Worm (Caenorhabditis elegans): Measurements from ENCODE around the gene C05C9.2.
"Not testable (repeated sequence)": the region's sequence is repeated elsewhere in the genome, so short reads cannot be mapped to it uniquely, and the experiment has no call there.

The C05C9.2 gene

DNA sequence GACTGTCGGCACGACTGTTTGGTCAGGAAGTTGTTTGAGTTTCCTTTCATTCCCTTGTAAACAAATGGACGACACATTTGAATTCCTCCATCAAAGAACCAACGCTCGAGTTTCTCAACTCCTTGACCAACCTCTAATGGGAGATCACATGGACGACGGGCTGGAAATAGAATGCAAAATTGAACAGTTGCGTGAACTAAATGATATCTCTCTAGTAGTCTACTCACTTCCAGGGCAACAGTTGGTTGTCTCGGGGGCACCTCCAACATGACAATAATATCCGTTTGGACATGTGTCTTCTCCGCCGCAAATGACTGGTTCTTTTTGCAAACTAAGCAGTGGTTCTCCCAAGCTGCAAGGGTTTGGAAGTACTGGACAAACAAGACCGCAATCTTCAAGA is 40.8 kb downstream of the C05C9.2 start:
- TF ChIP-seq F49E8.2 (tag; optimal IDR thresholded peaks at IDR 0.05; ENCODE audit: borderline replicate concordance) (no peak), hlh-11 (tag; optimal IDR thresholded peaks at IDR 0.05) (peak; percentile 20), unc-62 (GFP tag; optimal IDR thresholded peaks at IDR 0.05 in 1 of 2) (peak in 1 of 2 experiments; percentile 67), unc-62 (tag; optimal IDR thresholded peaks at IDR 0.05) (no peak)

DNA sequence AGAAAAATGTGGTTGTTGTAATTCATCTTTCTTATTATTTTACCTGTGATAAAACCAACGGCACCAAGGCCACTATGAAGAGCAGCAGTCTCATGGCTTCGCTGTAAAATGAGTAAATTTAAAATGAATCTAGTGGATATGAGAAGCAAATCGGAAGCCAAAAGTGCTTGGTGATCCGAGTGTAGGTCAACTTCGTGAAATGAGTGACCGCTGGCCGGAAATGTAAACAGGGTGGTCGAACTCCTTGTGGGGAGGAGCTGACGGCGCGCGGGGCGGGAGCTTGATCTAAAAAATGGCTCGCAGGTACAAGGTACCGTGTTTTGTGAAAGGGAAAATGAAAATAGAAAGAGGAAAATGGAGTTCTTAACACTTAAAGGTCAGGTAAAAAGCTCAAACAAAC is 43.9 kb downstream of the C05C9.2 start, which contains the start of gene C34F6.1:
Gene C34F6.1, minus strand, starts transcription at position 101 of the 400 bp plus-strand sequence.
- TF ChIP-seq aha-1 (tag) (peak; percentile 17), lim-7 (GFP tag; IDR thresholded peaks at IDR 0.05) (no peak)

DNA sequence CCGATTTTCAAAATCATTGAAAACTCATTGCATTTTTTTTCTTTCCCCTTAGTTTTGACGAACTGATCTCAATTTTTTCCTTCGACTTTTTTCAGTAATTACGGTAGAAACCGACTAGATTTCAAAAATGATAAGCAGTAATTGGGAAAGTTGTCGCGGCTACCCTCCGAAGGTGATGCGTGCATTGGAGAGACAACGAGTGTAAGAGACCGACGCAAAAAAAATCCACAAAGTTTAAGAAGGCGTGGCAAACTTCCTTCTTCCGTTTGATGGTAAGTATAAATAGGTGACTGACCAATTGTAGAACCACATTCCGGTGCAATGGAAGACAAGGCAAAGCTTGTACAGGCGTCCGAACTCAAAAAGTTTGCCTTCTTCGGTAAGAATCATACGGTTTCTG is 46.3 kb downstream of the C05C9.2 start, which contains the start of gene col-178:
Gene col-178, plus strand, starts transcription at position 301 of the 400 bp plus-strand sequence.
- TF ChIP-seq unc-62 (GFP tag; optimal IDR thresholded peaks at IDR 0.05 in 1 of 2) (peak in 1 of 2 experiments; percentile 67), unc-62 (tag; optimal IDR thresholded peaks at IDR 0.05) (no peak), dmd-9 (GFP tag; IDR thresholded peaks at IDR 0.05) (no peak)

DNA sequence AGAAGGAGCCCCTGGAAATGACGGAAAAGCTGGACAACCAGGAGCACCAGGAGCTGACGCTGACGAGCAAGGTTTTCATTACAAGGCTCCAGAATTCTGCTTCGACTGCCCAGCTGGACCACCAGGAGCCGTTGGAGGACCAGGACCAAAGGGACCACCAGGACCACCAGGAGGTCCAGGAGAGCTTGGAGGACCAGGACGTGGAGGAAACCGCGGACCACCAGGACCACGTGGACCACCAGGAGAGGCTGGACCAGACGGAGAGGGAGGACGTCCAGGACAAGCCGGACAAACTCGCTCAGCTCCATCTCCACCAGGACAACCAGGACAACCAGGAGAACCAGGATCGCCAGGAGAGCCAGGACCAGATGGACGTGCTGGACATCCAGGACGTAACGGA is 47.0 kb downstream of the C05C9.2 start:
- peak; percentile 95 for TF ChIP-seq set-16 (GFP tag; IDR thresholded peaks at IDR 0.05)
- 0 out of 2 replicates have a peak, but pooled peaks have one; percentile 17 for TF ChIP-seq lim-7 (GFP tag; IDR thresholded peaks at IDR 0.05)
- 0 out of 2 replicates have a peak, but pooled peaks have one; percentile 14 for TF ChIP-seq pha-4 (GFP tag; IDR thresholded peaks at IDR 0.05)
- not testable (repeated sequence) for TF ChIP-seq pha-4 (tag; optimal IDR thresholded peaks at IDR 0.05)
- TF ChIP-seq tag-97 (GFP tag; IDR thresholded peaks at IDR 0.05) = 0 out of 2 replicates have a peak, but pooled peaks have one; percentile 39

DNA sequence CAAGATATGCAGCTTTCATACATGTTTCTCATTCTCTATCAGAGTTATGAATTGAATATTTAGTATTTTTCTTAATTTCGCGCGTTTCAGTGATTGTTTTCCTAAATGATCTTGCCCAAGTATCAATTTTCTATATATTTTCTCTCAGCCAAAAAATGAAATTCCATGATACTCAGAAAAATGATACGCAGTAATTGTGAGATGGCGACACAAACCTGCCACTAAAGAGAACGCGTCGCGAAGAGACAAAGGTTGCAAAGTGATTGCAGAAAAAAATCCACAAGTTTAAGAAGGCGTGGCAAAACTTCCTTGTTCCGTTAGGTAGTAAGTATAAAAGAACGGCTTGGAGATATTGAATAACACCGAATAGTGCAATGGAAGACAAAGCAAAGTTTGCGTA is 48.3 kb downstream of the C05C9.2 start, which contains the start of gene col-179:
Gene col-179, plus strand, starts transcription at position 301 of the 400 bp plus-strand sequence.
- no peak for TF ChIP-seq ctbp-1 (GFP tag; IDR thresholded peaks at IDR 0.05)
- TF ChIP-seq Y5F2A.4 (GFP tag; optimal IDR thresholded peaks at IDR 0.05) = no peak
- TF ChIP-seq hif-1 (tag; optimal IDR thresholded peaks at IDR 0.05) = no peak
- no peak for TF ChIP-seq egl-43 (GFP tag; IDR thresholded peaks at IDR 0.05)
- no peak for TF ChIP-seq daf-16 (GFP tag; optimal IDR thresholded peaks at IDR 0.05)
- TF ChIP-seq daf-16 (tag; optimal IDR thresholded peaks at IDR 0.05) = no peak

DNA sequence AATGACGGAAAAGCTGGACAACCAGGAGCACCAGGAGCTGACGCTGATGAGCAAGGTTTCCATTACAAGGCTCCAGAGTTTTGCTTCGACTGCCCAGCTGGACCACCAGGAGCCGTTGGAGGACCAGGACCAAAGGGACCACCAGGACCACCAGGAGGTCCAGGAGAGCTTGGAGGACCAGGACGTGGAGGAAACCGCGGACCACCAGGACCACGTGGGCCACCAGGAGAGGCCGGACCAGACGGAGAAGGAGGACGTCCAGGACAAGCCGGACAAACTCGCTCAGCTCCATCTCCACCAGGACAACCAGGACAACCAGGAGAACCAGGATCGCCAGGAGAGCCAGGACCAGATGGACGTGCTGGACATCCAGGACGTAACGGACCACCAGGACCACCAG is 49.0 kb downstream of the C05C9.2 start:
- TF ChIP-seq set-16 (GFP tag; IDR thresholded peaks at IDR 0.05) = peak; percentile 95
- 0 out of 2 replicates have a peak, but pooled peaks have one; percentile 9 for TF ChIP-seq ctbp-1 (GFP tag; IDR thresholded peaks at IDR 0.05)
- 0 out of 2 replicates have a peak, but pooled peaks have one; percentile 61 for TF ChIP-seq tag-97 (GFP tag; IDR thresholded peaks at IDR 0.05)

DNA sequence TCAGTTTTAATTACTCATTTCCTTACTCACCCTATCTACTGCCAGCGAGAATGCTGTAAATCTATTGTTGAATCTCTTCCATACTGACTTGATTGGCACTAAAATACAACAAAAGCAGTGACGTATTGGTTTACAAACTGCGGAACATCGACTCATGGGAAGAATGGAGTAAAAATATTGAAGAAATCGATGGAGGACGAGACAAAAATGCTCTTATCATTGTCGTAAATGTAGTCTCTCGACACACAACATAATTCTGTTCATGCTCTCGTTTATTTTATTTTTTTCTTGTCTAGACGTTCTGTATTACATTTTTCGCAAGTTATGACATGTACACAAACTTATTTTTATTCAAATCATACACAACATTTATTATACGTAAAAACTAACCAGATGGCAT is 50.9 kb downstream of the C05C9.2 start, which contains the start of gene C34F6.11:
Gene C34F6.11, minus strand, starts transcription at position 160 of the 400 bp plus-strand sequence.
- TF ChIP-seq php-3 (GFP tag; IDR thresholded peaks at IDR 0.05) (0 out of 2 replicates have a peak, but pooled peaks have one; percentile 35), dmd-6 (GFP tag; IDR thresholded peaks at IDR 0.05) (peak; percentile 19; the same call in 1 of the 2 replicates), lin-1 (GFP tag; IDR thresholded peaks at IDR 0.05) (no peak), hlh-11 (tag; optimal IDR thresholded peaks at IDR 0.05) (peak; percentile 14), F10B5.3 (tag; optimal IDR thresholded peaks at IDR 0.05) (no peak), jun-1 (tag; optimal IDR thresholded peaks at IDR 0.05) (no peak), daf-16 (GFP tag; optimal IDR thresholded peaks at IDR 0.05) (no peak), daf-16 (tag; optimal IDR thresholded peaks at IDR 0.05) (peak; percentile 72), saeg-2 (GFP tag; IDR thresholded peaks at IDR 0.05) (no peak), gei-8 (GFP tag; optimal IDR thresholded peaks at IDR 0.05) (no peak), nhr-28 (tag; optimal IDR thresholded peaks at IDR 0.05) (peak; percentile 82), R02D3.7 (tag; optimal IDR thresholded peaks at IDR 0.05) (no peak), nhr-77 (tag; optimal IDR thresholded peaks at IDR 0.05) (peak; percentile 12), sdz-12 (GFP tag; optimal IDR thresholded peaks at IDR 0.05) (no peak), dve-1 (tag; optimal IDR thresholded peaks at IDR 0.05; ENCODE audit: insufficient read depth) (peak; percentile 64), lin-29 (GFP tag; IDR thresholded peaks at IDR 0.05) (no peak)
